Worm (Caenorhabditis elegans) whole organism, L4 larva: ENCODE results near the gene EGAP2.1.
A peak's percentile ranks its signal among the peaks of the same experiment; 100 is the strongest.

Experiments used
- D1046.2 ChIP-seq: fragments of 200-800 bp; sonication (Bioruptor generic); IDR thresholded peaks from 2 replicates; pipeline ENCODE4 v1.3.6; 2022; ENCODE audit warnings: missing genetic modification characterization, missing compliant biosample characterization
- R02D3.7 ChIP-seq: fragments of 150-350 bp; sonication (generic microtip); optimal IDR thresholded peaks from 3 replicates; lab custom pipeline; 2014; ENCODE audit warnings: missing biosample characterization, missing genetic modification characterization
- T26A8.4 ChIP-seq: fragments of 200-800 bp; sonication (Bioruptor generic); IDR thresholded peaks from 2 replicates; pipeline ENCODE4 v1.3.6; 2022; ENCODE audit warnings: missing genetic modification characterization, missing compliant biosample characterization
- Y105C5A.15 ChIP-seq: fragments of 200-800 bp; sonication (Bioruptor generic); IDR thresholded peaks from 2 replicates; pipeline ENCODE4 v1.3.6; 2022; ENCODE audit warnings: missing genetic modification characterization, missing compliant biosample characterization
- Y75B8A.6 ChIP-seq: fragments of 200-800 bp; sonication (Bioruptor generic); IDR thresholded peaks from 2 replicates; pipeline ENCODE4 v1.3.6; 2022; ENCODE audit warnings: missing genetic modification reagents, missing genetic modification characterization, missing compliant biosample characterization
- aha-1 ChIP-seq: fragments of 150-350 bp; peaks from one replicate; lab custom pipeline; 2014; ENCODE audit warnings: missing biosample characterization, missing genetic modification characterization
- ama-1 ChIP-seq: fragments of 150-350 bp; optimal IDR thresholded peaks from 2 replicates; lab custom pipeline; 2014; ENCODE audit warnings: inconsistent platforms, mixed read lengths
- ceh-20 ChIP-seq: fragments of 200-800 bp; sonication (Bioruptor generic); IDR thresholded peaks from 2 replicates; pipeline ENCODE4 v1.3.6; 2022; ENCODE audit warnings: missing genetic modification reagents, missing genetic modification characterization, missing compliant biosample characterization
- ceh-82 ChIP-seq: sonication (generic microtip); optimal IDR thresholded peaks from 2 replicates; lab custom pipeline; 2017; ENCODE audit warnings: missing biosample characterization, missing genetic modification characterization
- daf-16 ChIP-seq, 3 experiments: sonication (generic microtip); optimal IDR thresholded peaks; 2 replicates each; lab custom pipeline; 2016 to 2017; ENCODE audit warnings: missing genetic modification characterization in 3 of 3, missing genetic modification reagents in 3 of 3, mild to moderate bottlenecking in 2 of 3, missing compliant biosample characterization in 2 of 3, missing biosample characterization in 1 of 3, moderate library complexity in 1 of 3
- daf-19 ChIP-seq: fragments of 200-800 bp; sonication (Bioruptor generic); conservative IDR thresholded peaks from 2 replicates; pipeline ENCODE4 v1.3.6; 2022; ENCODE audit warnings: missing genetic modification characterization, missing compliant biosample characterization
- dve-1 ChIP-seq: sonication (generic microtip); optimal IDR thresholded peaks from 2 replicates; lab custom pipeline; 2017; ENCODE audit warnings: antibody characterized with exemption, mild to moderate bottlenecking, missing genetic modification characterization, missing compliant biosample characterization; ENCODE audit not compliant: insufficient read depth
- egl-27 ChIP-seq: sonication (generic microtip); optimal IDR thresholded peaks from 3 replicates; lab custom pipeline; 2017; ENCODE audit warnings: missing biosample characterization, missing genetic modification reagents, missing genetic modification characterization
- fos-1 ChIP-seq: fragments of 150-350 bp; optimal IDR thresholded peaks from 2 replicates; lab custom pipeline; 2014; ENCODE audit warnings: missing biosample characterization, missing genetic modification characterization
- hif-1 ChIP-seq, 2 experiments: sonication (generic microtip); optimal IDR thresholded peaks; 2 replicates each; lab custom pipeline; 2016 to 2017; ENCODE audit warnings: missing compliant biosample characterization in 2 of 2, missing genetic modification characterization in 2 of 2, missing genetic modification reagents in 2 of 2, missing genotype in 2 of 2, mild to moderate bottlenecking in 1 of 2
- hlh-11 ChIP-seq: fragments of 200-800 bp; sonication (Bioruptor generic); optimal IDR thresholded peaks from 2 replicates; lab custom pipeline; 2018; ENCODE audit warnings: mild to moderate bottlenecking, missing genetic modification characterization, missing compliant biosample characterization
- jun-1 ChIP-seq: fragments of 150-350 bp; optimal IDR thresholded peaks from 2 replicates; lab custom pipeline; 2014; ENCODE audit warnings: missing biosample characterization, missing genetic modification reagents, missing genetic modification characterization
- lin-38 ChIP-seq: fragments of 200-800 bp; sonication (Bioruptor generic); IDR thresholded peaks from 2 replicates; pipeline ENCODE4 v1.3.6; 2022; ENCODE audit warnings: missing genetic modification reagents, missing genetic modification characterization, missing compliant biosample characterization
- lin-39 ChIP-seq: fragments of 150-350 bp; optimal IDR thresholded peaks from 2 replicates; lab custom pipeline; 2014; ENCODE audit warnings: missing biosample characterization, missing genetic modification reagents, missing genetic modification characterization
- lir-3 ChIP-seq: sonication (generic microtip); optimal IDR thresholded peaks from 2 replicates; lab custom pipeline; 2016; ENCODE audit warnings: mild to moderate bottlenecking, missing genetic modification characterization, missing compliant biosample characterization
- mes-2 ChIP-seq: sonication (generic microtip); optimal IDR thresholded peaks from 2 replicates; lab custom pipeline; 2016; ENCODE audit warnings: missing genotype, mild to moderate bottlenecking, missing genetic modification characterization, missing compliant biosample characterization; ENCODE audit not compliant: poor library complexity, severe bottlenecking
- mxl-3 ChIP-seq: fragments of 200-800 bp; sonication (Bioruptor generic); optimal IDR thresholded peaks from 2 replicates; lab custom pipeline; 2018; ENCODE audit warnings: mild to moderate bottlenecking, missing genetic modification characterization, missing compliant biosample characterization
- nhr-102 ChIP-seq: sonication (generic microtip); optimal IDR thresholded peaks from 2 replicates; lab custom pipeline; 2016; ENCODE audit warnings: mild to moderate bottlenecking, missing genetic modification characterization, moderate library complexity, missing compliant biosample characterization
- nhr-28 ChIP-seq: fragments of 150-350 bp; optimal IDR thresholded peaks from 2 replicates; lab custom pipeline; 2014; ENCODE audit warnings: missing biosample characterization, missing genetic modification characterization
- nhr-48 ChIP-seq: sonication (generic microtip); optimal IDR thresholded peaks from 2 replicates; lab custom pipeline; 2016; ENCODE audit warnings: mild to moderate bottlenecking, missing genetic modification characterization, missing compliant biosample characterization
- nhr-6 ChIP-seq: fragments of 150-350 bp; optimal IDR thresholded peaks from 2 replicates; lab custom pipeline; 2014; ENCODE audit warnings: missing biosample characterization, missing genetic modification characterization
- nhr-76 ChIP-seq: fragments of 150-350 bp; optimal IDR thresholded peaks from 2 replicates; lab custom pipeline; 2014; ENCODE audit warnings: missing biosample characterization, missing genetic modification characterization
- php-3 ChIP-seq: fragments of 200-800 bp; sonication (Bioruptor generic); IDR thresholded peaks from 2 replicates; pipeline ENCODE4 v1.3.6; 2022; ENCODE audit warnings: missing genetic modification reagents, missing genetic modification characterization, missing compliant biosample characterization
- pqm-1 ChIP-seq: sonication (generic microtip); optimal IDR thresholded peaks from 2 replicates; lab custom pipeline; 2017; ENCODE audit warnings: missing biosample characterization, missing genetic modification characterization
- set-16 ChIP-seq: fragments of 200-800 bp; sonication (Bioruptor generic); IDR thresholded peaks from 2 replicates; pipeline ENCODE4 v1.3.6; 2022; ENCODE audit warnings: missing genetic modification reagents, missing genetic modification characterization, missing compliant biosample characterization
- skn-1 ChIP-seq: fragments of 150-350 bp; optimal IDR thresholded peaks from 2 replicates; lab custom pipeline; 2014; ENCODE audit warnings: missing biosample characterization, missing genetic modification characterization
- tag-97 ChIP-seq: fragments of 200-800 bp; sonication (Bioruptor generic); IDR thresholded peaks from 2 replicates; pipeline ENCODE4 v1.3.6; 2022; ENCODE audit warnings: missing genetic modification characterization, missing compliant biosample characterization
- unc-130 ChIP-seq: sonication (generic microtip); optimal IDR thresholded peaks from 2 replicates; lab custom pipeline; 2016; ENCODE audit warnings: missing genetic modification reagents, missing genetic modification characterization, missing compliant biosample characterization
- vab-7 ChIP-seq: fragments of 200-800 bp; sonication (Bioruptor generic); IDR thresholded peaks from 2 replicates; pipeline ENCODE4 v1.3.6; 2022; ENCODE audit warnings: missing genetic modification reagents, missing genetic modification characterization, missing compliant biosample characterization
- zip-2 ChIP-seq: fragments of 150-350 bp; optimal IDR thresholded peaks from 2 replicates; lab custom pipeline; 2014; ENCODE audit warnings: missing biosample characterization, missing genetic modification characterization
- ztf-11 ChIP-seq: fragments of 150-350 bp; optimal IDR thresholded peaks from 2 replicates; lab custom pipeline; 2014; ENCODE audit warnings: missing biosample characterization, missing genetic modification characterization
- ztf-7 ChIP-seq: fragments of 150-350 bp; optimal IDR thresholded peaks from 2 replicates; lab custom pipeline; 2014; ENCODE audit warnings: missing biosample characterization, missing genetic modification characterization

Gene EGAP2.1

ce11 chrII:5185955-5186539 lies 45.2 kb upstream of the EGAP2.1 start (continued):
- TF ChIP-seq lin-38 (GFP tag; lab: Robert Waterston, UW) (no peak), nhr-6 (no peak), zip-2 (tag; lab: Kevin White, UChicago) (no peak), mes-2 (tag; lab: Kevin White, UChicago) (peak; percentile 14), daf-19 (GFP tag; lab: Robert Waterston, UW) (no peak), set-16 (GFP tag; lab: Robert Waterston, UW) (no peak), Y105C5A.15 (no peak), unc-130 (GFP tag; lab: Kevin White, UChicago) (no peak), jun-1 (tag; lab: Kevin White, UChicago) (no peak), mxl-3 (no peak), ceh-82 (tag; lab: Kevin White, UChicago) (no peak), Y75B8A.6 (GFP tag; lab: Robert Waterston, UW) (no peak), vab-7 (GFP tag; lab: Robert Waterston, UW) (no peak), nhr-102 (tag; lab: Kevin White, UChicago) (peak; percentile 49), D1046.2 (no peak), nhr-48 (tag; lab: Kevin White, UChicago) (peak; percentile 43), tag-97 (GFP tag; lab: Robert Waterston, UW) (no peak), ztf-7 (tag; lab: Kevin White, UChicago) (no peak), pqm-1 (tag; lab: Kevin White, UChicago) (peak; percentile 89), ztf-11 (no peak), aha-1 (no peak), hif-1 (tag; optimal IDR thresholded peaks at IDR 0.05; lab: Kevin White, UChicago) (no peak), ama-1 (no peak), daf-16 (GFP tag; optimal IDR thresholded peaks at IDR 0.05; lab: Kevin White, UChicago) (peak in 1 of 2 experiments; percentile 62), daf-16 (tag; optimal IDR thresholded peaks at IDR 0.05; lab: Kevin White, UChicago) (peak; percentile 94)

ce11 chrII:5186870-5187269 lies 44.3 kb upstream of the EGAP2.1 start:
- TF ChIP-seq nhr-76 (tag; lab: Kevin White, UChicago), result no peak
- TF ChIP-seq aha-1, result peak; percentile 70
- TF ChIP-seq ceh-20 (GFP tag; lab: Robert Waterston, UW), result no peak
- TF ChIP-seq pqm-1 (tag; lab: Kevin White, UChicago), result peak; percentile 51
- TF ChIP-seq fos-1, result no peak
- TF ChIP-seq ama-1, result no peak
- no peak for TF ChIP-seq jun-1 (tag; lab: Kevin White, UChicago)
- TF ChIP-seq ztf-7 (tag; lab: Kevin White, UChicago), result no peak
- TF ChIP-seq php-3 (GFP tag; lab: Robert Waterston, UW), result peak; percentile 73
- TF ChIP-seq hlh-11, result peak; percentile 62
- TF ChIP-seq skn-1 (tag; lab: Kevin White, UChicago), result no peak
- TF ChIP-seq daf-19 (GFP tag; lab: Robert Waterston, UW), result no peak
- TF ChIP-seq daf-16 (GFP tag; optimal IDR thresholded peaks at IDR 0.05; lab: Kevin White, UChicago), result no peak
- peak; percentile 69 for TF ChIP-seq daf-16 (tag; optimal IDR thresholded peaks at IDR 0.05; lab: Kevin White, UChicago)
- TF ChIP-seq Y105C5A.15, result no peak
- TF ChIP-seq dve-1 (tag; lab: Kevin White, UChicago), result peak; percentile 42
- TF ChIP-seq lir-3, result no peak
- TF ChIP-seq nhr-48 (tag; lab: Kevin White, UChicago), result peak; percentile 2

- no peak for TF ChIP-seq R02D3.7
- no peak for TF ChIP-seq lin-39 (tag; lab: Kevin White, UChicago)
- no peak for TF ChIP-seq ztf-11
- no peak for TF ChIP-seq egl-27 (tag; lab: Kevin White, UChicago)
- TF ChIP-seq nhr-28 (tag; lab: Kevin White, UChicago), result no peak
- TF ChIP-seq T26A8.4 (GFP tag; lab: Robert Waterston, UW), result no peak
Observed at ce11 chrII:5187469-5187868, 43.7 kb upstream of the EGAP2.1 start, which contains the start of gene crh-2. Gene crh-2 (minus strand): TSS chrII:5187569.
